Worm (Caenorhabditis elegans) whole organism, L4 larva: ENCODE data around the gene Y51A2B.8.
A peak's percentile ranks its signal among the peaks of the same experiment; 100 is the strongest.

Source experiments
- D1046.2 ChIP-seq: fragments of 200-800 bp; sonication (Bioruptor generic); IDR thresholded peaks from 2 replicates; pipeline ENCODE4 v1.3.6; 2022; ENCODE audit warnings: missing genetic modification characterization, missing compliant biosample characterization
- F37D6.2 ChIP-seq: sonication (generic microtip); optimal IDR thresholded peaks from 2 replicates; lab custom pipeline; 2016; ENCODE audit warnings: mild to moderate bottlenecking, missing genetic modification characterization, missing compliant biosample characterization
- F49E8.2 ChIP-seq: sonication (generic microtip); optimal IDR thresholded peaks from 2 replicates; lab custom pipeline; 2016; ENCODE audit warnings: missing compliant biosample characterization, mild to moderate bottlenecking, missing genetic modification characterization, borderline replicate concordance
- R02D3.7 ChIP-seq: fragments of 150-350 bp; sonication (generic microtip); optimal IDR thresholded peaks from 3 replicates; lab custom pipeline; 2014; ENCODE audit warnings: missing biosample characterization, missing genetic modification characterization
- T26A8.4 ChIP-seq: fragments of 200-800 bp; sonication (Bioruptor generic); IDR thresholded peaks from 2 replicates; pipeline ENCODE4 v1.3.6; 2022; ENCODE audit warnings: missing genetic modification characterization, missing compliant biosample characterization
- aha-1 ChIP-seq: fragments of 150-350 bp; peaks from one replicate; lab custom pipeline; 2014; ENCODE audit warnings: missing biosample characterization, missing genetic modification characterization
- aly-2 ChIP-seq: sonication (generic microtip); optimal IDR thresholded peaks from 2 replicates; lab custom pipeline; 2018; ENCODE audit warnings: missing biosample characterization, missing genetic modification characterization
- ceh-32 ChIP-seq: sonication (generic microtip); optimal IDR thresholded peaks from 2 replicates; lab custom pipeline; 2016; ENCODE audit warnings: mild to moderate bottlenecking, missing genetic modification characterization, missing compliant biosample characterization; ENCODE audit not compliant: poor library complexity
- ceh-44 ChIP-seq: fragments of 200-800 bp; sonication (Bioruptor generic); IDR thresholded peaks from 2 replicates; pipeline ENCODE4 v1.3.6; 2022; ENCODE audit warnings: missing genetic modification reagents, missing genetic modification characterization, missing compliant biosample characterization
- daf-16 ChIP-seq, 3 experiments: sonication (generic microtip); optimal IDR thresholded peaks; 2 replicates each; lab custom pipeline; 2016 to 2017; ENCODE audit warnings: missing genetic modification characterization in 3 of 3, missing genetic modification reagents in 3 of 3, mild to moderate bottlenecking in 2 of 3, missing compliant biosample characterization in 2 of 3, missing biosample characterization in 1 of 3, moderate library complexity in 1 of 3
- daf-19 ChIP-seq: fragments of 200-800 bp; sonication (Bioruptor generic); conservative IDR thresholded peaks from 2 replicates; pipeline ENCODE4 v1.3.6; 2022; ENCODE audit warnings: missing genetic modification characterization, missing compliant biosample characterization
- dmd-8 ChIP-seq: fragments of 200-800 bp; sonication (Bioruptor generic); IDR thresholded peaks from 2 replicates; pipeline ENCODE4 v1.3.6; 2022; ENCODE audit warnings: missing genetic modification characterization, missing compliant biosample characterization
- dmd-9 ChIP-seq: fragments of 200-800 bp; sonication (Bioruptor generic); IDR thresholded peaks from 2 replicates; pipeline ENCODE4 v1.3.6; 2022; ENCODE audit warnings: missing genetic modification reagents, missing genetic modification characterization, missing compliant biosample characterization
- dve-1 ChIP-seq: sonication (generic microtip); optimal IDR thresholded peaks from 2 replicates; lab custom pipeline; 2017; ENCODE audit warnings: antibody characterized with exemption, mild to moderate bottlenecking, missing genetic modification characterization, missing compliant biosample characterization; ENCODE audit not compliant: insufficient read depth
- gei-8 ChIP-seq: fragments of 200-800 bp; sonication (Bioruptor generic); optimal IDR thresholded peaks from 2 replicates; lab custom pipeline; 2018; ENCODE audit warnings: mild to moderate bottlenecking, missing genetic modification characterization, missing compliant biosample characterization
- hif-1 ChIP-seq, 2 experiments: sonication (generic microtip); optimal IDR thresholded peaks; 2 replicates each; lab custom pipeline; 2016 to 2017; ENCODE audit warnings: missing compliant biosample characterization in 2 of 2, missing genetic modification characterization in 2 of 2, missing genetic modification reagents in 2 of 2, missing genotype in 2 of 2, mild to moderate bottlenecking in 1 of 2
- hlh-30 ChIP-seq: sonication (generic microtip); optimal IDR thresholded peaks from 2 replicates; lab custom pipeline; 2017; ENCODE audit warnings: antibody characterized with exemption, mild to moderate bottlenecking, missing genetic modification characterization, missing compliant biosample characterization; ENCODE audit not compliant: insufficient read depth
- lin-13 ChIP-seq: fragments of 150-350 bp; optimal IDR thresholded peaks from 2 replicates; lab custom pipeline; 2014; ENCODE audit warnings: missing biosample characterization, missing genetic modification reagents, missing genetic modification characterization
- lin-15B ChIP-seq: fragments of 150-350 bp; sonication (generic microtip); optimal IDR thresholded peaks from 3 replicates; lab custom pipeline; 2014; ENCODE audit warnings: missing biosample characterization, missing genetic modification characterization
- lsy-2 ChIP-seq, 2 experiments: fragments of 150-350 bp in 1 of 2; sonication (generic microtip) in 1 of 2; optimal IDR thresholded peaks; 2 replicates each; lab custom pipeline; 2014 to 2017; ENCODE audit warnings: missing biosample characterization in 2 of 2, missing genetic modification characterization in 2 of 2
- mdl-1 ChIP-seq, 2 experiments: fragments of 150-350 bp in 1 of 2; sonication (generic microtip) in 1 of 2; optimal IDR thresholded peaks; 2 replicates each; lab custom pipeline; 2014 to 2017; ENCODE audit warnings: missing biosample characterization in 2 of 2, missing genetic modification characterization in 2 of 2
- mxl-3 ChIP-seq: fragments of 200-800 bp; sonication (Bioruptor generic); optimal IDR thresholded peaks from 2 replicates; lab custom pipeline; 2018; ENCODE audit warnings: mild to moderate bottlenecking, missing genetic modification characterization, missing compliant biosample characterization
- nhr-11 ChIP-seq: fragments of 150-350 bp; optimal IDR thresholded peaks from 2 replicates; lab custom pipeline; 2014; ENCODE audit warnings: missing biosample characterization, missing genetic modification characterization
- nhr-237 ChIP-seq: sonication (generic microtip); optimal IDR thresholded peaks from 2 replicates; lab custom pipeline; 2017; ENCODE audit warnings: missing biosample characterization, missing genetic modification characterization
- nhr-42 ChIP-seq: fragments of 200-800 bp; sonication (Bioruptor generic); IDR thresholded peaks from 2 replicates; pipeline ENCODE4 v1.3.6; 2022; ENCODE audit warnings: missing genetic modification characterization, missing compliant biosample characterization
- nhr-48 ChIP-seq: sonication (generic microtip); optimal IDR thresholded peaks from 2 replicates; lab custom pipeline; 2016; ENCODE audit warnings: mild to moderate bottlenecking, missing genetic modification characterization, missing compliant biosample characterization
- saeg-2 ChIP-seq: fragments of 200-800 bp; sonication (Bioruptor generic); IDR thresholded peaks from 2 replicates; pipeline ENCODE4 v1.3.6; 2022; ENCODE audit warnings: missing genetic modification reagents, missing genetic modification characterization, missing compliant biosample characterization
- spr-3 ChIP-seq: fragments of 200-800 bp; sonication (Bioruptor generic); optimal IDR thresholded peaks from 2 replicates; lab custom pipeline; 2018; ENCODE audit warnings: mild to moderate bottlenecking, missing genetic modification characterization, missing compliant biosample characterization
- tag-97 ChIP-seq: fragments of 200-800 bp; sonication (Bioruptor generic); IDR thresholded peaks from 2 replicates; pipeline ENCODE4 v1.3.6; 2022; ENCODE audit warnings: missing genetic modification characterization, missing compliant biosample characterization
- unc-39 ChIP-seq: sonication (generic microtip); optimal IDR thresholded peaks from 2 replicates; lab custom pipeline; 2017; ENCODE audit warnings: missing biosample characterization, missing genetic modification characterization
- unc-62 ChIP-seq, 3 experiments: fragments of 150-350 bp in 1 of 3; sonication (generic microtip); optimal IDR thresholded peaks in 2 of 3; peaks in 1 of 3; 1 replicate in 1 of 3; 2 replicates in 2 of 3; lab custom pipeline; 2014 to 2017; ENCODE audit warnings: missing biosample characterization in 3 of 3, missing genetic modification characterization in 3 of 3, missing genetic modification reagents in 3 of 3, missing genotype in 1 of 3
- vab-7 ChIP-seq: fragments of 200-800 bp; sonication (Bioruptor generic); IDR thresholded peaks from 2 replicates; pipeline ENCODE4 v1.3.6; 2022; ENCODE audit warnings: missing genetic modification reagents, missing genetic modification characterization, missing compliant biosample characterization
- zip-11 ChIP-seq: fragments of 200-800 bp; sonication (Bioruptor generic); IDR thresholded peaks from 2 replicates; pipeline ENCODE4 v1.3.6; 2022; ENCODE audit warnings: missing genetic modification characterization, missing compliant biosample characterization

The Y51A2B.8 gene

ce11 chrV:18382590-18382989, 3.7 kb downstream of the Y51A2B.8 start, which contains the start of gene nhr-288:
Gene nhr-288 (minus strand): TSS chrV:18382690.
- peak in 1 of 2 experiments; percentile 9 for TF ChIP-seq unc-62 (GFP tag; optimal IDR thresholded peaks at IDR 0.05 in 1 of 2; lab: Kevin White, UChicago)
- TF ChIP-seq unc-62 (tag; optimal IDR thresholded peaks at IDR 0.05; lab: Kevin White, UChicago): no peak
- no peak for TF ChIP-seq lsy-2 (tag; optimal IDR thresholded peaks at IDR 0.05; lab: Kevin White, UChicago)
- no peak for TF ChIP-seq aha-1 (tag; lab: Kevin White, UChicago)
- TF ChIP-seq saeg-2 (GFP tag; lab: Robert Waterston, UW): no peak
- no peak for TF ChIP-seq nhr-237 (tag; lab: Kevin White, UChicago)
- no peak for TF ChIP-seq mdl-1 (tag; optimal IDR thresholded peaks at IDR 0.05; lab: Kevin White, UChicago)
- TF ChIP-seq nhr-11 (tag; lab: Kevin White, UChicago): no peak
- TF ChIP-seq F37D6.2 (tag; lab: Kevin White, UChicago): no peak
- TF ChIP-seq, all 104 proteins: peak for 1

DNA sequence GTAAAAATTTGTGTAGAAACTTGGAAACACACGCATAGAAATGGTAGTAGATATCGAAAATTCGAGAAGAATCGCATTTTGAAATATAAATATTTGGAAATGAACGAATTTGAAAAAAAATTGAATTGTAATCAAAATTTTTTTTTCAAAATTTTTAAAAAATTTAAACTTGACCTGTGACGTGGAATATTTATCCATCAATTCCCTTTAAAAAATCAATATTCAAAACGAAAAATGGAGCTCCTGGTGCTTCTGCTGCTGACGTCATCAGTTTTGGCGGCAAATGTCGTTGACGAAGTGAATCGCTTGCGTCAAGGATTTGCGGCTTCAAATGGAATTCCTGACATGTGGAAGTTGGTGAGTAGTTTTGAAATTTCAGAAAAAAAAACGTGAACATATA, 10.1 kb downstream of the Y51A2B.8 start, which contains the start of the genes Y51A2B.4 and Y51A2B.5:
Y51A2B.4 (minus strand) TSS at position 101 of the 400 bp plus-strand sequence.
Y51A2B.5 (plus strand) TSS at position 232 of the 400 bp plus-strand sequence.
- TF ChIP-seq vab-7 (no peak), R02D3.7 (tag; lab: Kevin White, UChicago) (no peak), unc-39 (tag; lab: Kevin White, UChicago) (no peak), F37D6.2 (tag; lab: Kevin White, UChicago) (no peak)

DNA sequence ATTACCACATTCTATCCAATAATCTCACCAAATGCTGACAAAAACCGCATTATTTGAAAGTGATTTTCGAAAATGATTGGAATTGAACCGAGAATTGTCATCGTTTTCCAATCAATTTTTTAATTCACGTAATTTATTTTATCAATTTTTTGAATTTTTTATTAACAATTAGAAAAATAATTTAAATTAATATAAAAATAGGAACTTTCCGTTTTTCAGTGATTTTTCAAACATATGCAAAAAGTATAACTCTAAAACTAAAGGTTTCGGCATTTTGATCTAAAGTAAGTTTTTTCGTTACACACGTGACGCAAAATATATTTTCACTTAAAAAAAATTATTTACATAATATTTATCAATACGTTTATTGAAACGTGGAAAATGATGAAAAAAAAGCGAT, 15.3 kb downstream of the Y51A2B.8 start, which contains the start of gene Y51A2B.6:
Y51A2B.6 (minus strand) TSS at position 101 of the 400 bp plus-strand sequence.
- TF ChIP-seq nhr-48: no peak
- TF ChIP-seq unc-62 (GFP tag; optimal IDR thresholded peaks at IDR 0.05 in 1 of 2; lab: Kevin White, UChicago): no peak
- TF ChIP-seq unc-62 (tag; optimal IDR thresholded peaks at IDR 0.05; lab: Kevin White, UChicago): no peak

- TF ChIP-seq hif-1 (tag; optimal IDR thresholded peaks at IDR 0.05; lab: Kevin White, UChicago) (no peak), tag-97 (GFP tag; lab: Robert Waterston, UW) (no peak), daf-19 (GFP tag; lab: Robert Waterston, UW) (no peak), dve-1 (no peak), mxl-3 (GFP tag; lab: Kevin White, UChicago) (no peak), nhr-42 (GFP tag; lab: Robert Waterston, UW) (no peak), spr-3 (no peak), ceh-32 (tag; lab: Kevin White, UChicago) (no peak), daf-16 (GFP tag; optimal IDR thresholded peaks at IDR 0.05; lab: Kevin White, UChicago) (no peak), daf-16 (tag; optimal IDR thresholded peaks at IDR 0.05; lab: Kevin White, UChicago) (no peak), dmd-9 (GFP tag; lab: Robert Waterston, UW) (no peak), zip-11 (GFP tag; lab: Robert Waterston, UW) (no peak), mdl-1 (tag; optimal IDR thresholded peaks at IDR 0.05; lab: Kevin White, UChicago) (no peak), T26A8.4 (GFP tag; lab: Robert Waterston, UW) (no peak), F49E8.2 (tag; lab: Kevin White, UChicago) (no peak), vab-7 (no peak), lin-15B (tag; lab: Kevin White, UChicago) (no peak), ceh-44 (GFP tag; lab: Robert Waterston, UW) (no peak)
Measured at ce11 chrV:18395649-18396048, 16.7 kb downstream of the Y51A2B.8 start, which contains the start of gene Y51A2B.9. Gene Y51A2B.9 (minus strand): TSS chrV:18395749.

DNA sequence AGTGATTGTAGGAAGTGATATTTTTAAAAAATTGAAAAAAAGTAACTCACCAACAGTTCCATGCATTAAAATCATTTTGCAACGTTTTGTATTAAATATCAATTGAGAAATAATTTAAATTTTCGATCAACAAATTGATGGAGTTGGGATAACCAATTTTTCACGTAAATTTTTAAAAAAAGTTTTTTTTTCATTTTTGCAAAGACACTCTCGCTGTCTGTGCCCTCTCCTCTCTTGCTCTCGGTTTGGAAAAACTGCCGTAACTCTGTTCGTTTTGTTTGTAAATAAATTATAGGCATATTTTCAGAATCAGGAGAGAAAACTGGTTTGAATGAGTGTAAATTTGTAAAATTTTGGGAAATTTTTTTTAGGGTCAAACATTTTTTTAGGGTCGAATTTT, 18.9 kb downstream of the Y51A2B.8 start, which contains the start of gene Y51A2B.16:
Y51A2B.16 (minus strand) TSS at position 101 of the 400 bp plus-strand sequence.
- TF ChIP-seq unc-62 (GFP tag; optimal IDR thresholded peaks at IDR 0.05 in 1 of 2; lab: Kevin White, UChicago): no peak
- no peak for TF ChIP-seq unc-62 (tag; optimal IDR thresholded peaks at IDR 0.05; lab: Kevin White, UChicago)
- TF ChIP-seq D1046.2 (GFP tag; lab: Robert Waterston, UW): no peak
- TF ChIP-seq unc-39 (tag; lab: Kevin White, UChicago): no peak

- TF ChIP-seq dmd-8 (no peak), gei-8 (GFP tag; lab: Kevin White, UChicago) (no peak), aha-1 (tag; lab: Kevin White, UChicago) (peak; percentile 4), hlh-30 (tag; lab: Kevin White, UChicago) (no peak), lin-13 (no peak), aly-2 (tag; lab: Kevin White, UChicago) (no peak)
Measured at ce11 chrV:18402743-18403142, 23.8 kb downstream of the Y51A2B.8 start.
